Worm (Caenorhabditis elegans) whole organism, L4/young adult: ENCODE data around the gene F54D8.6.

Experiments used
- W03F9.2 ChIP-seq: fragments of 150-350 bp; optimal IDR thresholded peaks from 2 replicates; lab custom pipeline; 2014; ENCODE audit warnings: missing biosample characterization, missing genetic modification characterization
- him-1 ChIP-seq: sonication (generic microtip); optimal IDR thresholded peaks from 2 replicates; lab custom pipeline; 2016; ENCODE audit warnings: missing genotype, missing genetic modification reagents, missing genetic modification characterization, missing compliant biosample characterization

ce11 chrIII:5137099-5137498 is 34.3 kb downstream of the F54D8.6 start:
- TF ChIP-seq him-1 (tag; lab: Kevin White, UChicago) = no peak
- no peak for TF ChIP-seq W03F9.2 (tag; lab: Kevin White, UChicago)
